Fruit fly (Drosophila melanogaster) whole organism, embryonic: ENCODE data around the gene CG18428.
A peak's percentile ranks its signal among the peaks of the same experiment; 100 is the strongest.

Source experiments
- Bdp1 ChIP-seq: fragments of 200-800 bp; sonication (Bioruptor generic); optimal IDR thresholded peaks from 3 replicates; lab custom pipeline; 2016; ENCODE audit warnings: missing biosample characterization, missing genetic modification characterization
- BtbVII ChIP-seq: fragments of 200-800 bp; sonication (Bioruptor generic); optimal IDR thresholded peaks from 3 replicates; lab custom pipeline; 2017; ENCODE audit warnings: missing biosample characterization, mild to moderate bottlenecking, missing genetic modification characterization
- Bteb2 ChIP-seq: fragments of 200-800 bp; sonication (Bioruptor generic); optimal IDR thresholded peaks from 2 replicates; lab custom pipeline; 2016; ENCODE audit warnings: missing biosample characterization, missing genetic modification characterization
- CG10267 ChIP-seq: fragments of 200-800 bp; sonication (Bioruptor generic); optimal IDR thresholded peaks from 2 replicates; lab custom pipeline; 2018; ENCODE audit warnings: missing biosample characterization, mild to moderate bottlenecking, missing genetic modification characterization, moderate library complexity
- CG12942 ChIP-seq: fragments of 200-800 bp; sonication (Bioruptor generic); optimal IDR thresholded peaks from 3 replicates; lab custom pipeline; 2016; ENCODE audit warnings: missing biosample characterization, missing genetic modification characterization
- CG13296 ChIP-seq: fragments of 200-800 bp; sonication (Bioruptor generic); optimal IDR thresholded peaks from 3 replicates; lab custom pipeline; 2018; ENCODE audit warnings: missing biosample characterization, mild to moderate bottlenecking, missing genetic modification characterization
- CG13424 ChIP-seq: fragments of 200-800 bp; sonication (Bioruptor generic); optimal IDR thresholded peaks from 2 replicates; lab custom pipeline; 2019; ENCODE audit warnings: missing biosample characterization, mild to moderate bottlenecking, missing genetic modification characterization, moderate library complexity
- CG15514 ChIP-seq: fragments of 200-800 bp; sonication (Bioruptor generic); optimal IDR thresholded peaks from 3 replicates; lab custom pipeline; 2017; ENCODE audit warnings: missing biosample characterization, missing genetic modification characterization, mild to moderate bottlenecking, moderate library complexity, missing genetic modification reagents
- CG15601 ChIP-seq: fragments of 200-800 bp; sonication (Bioruptor generic); optimal IDR thresholded peaks from 3 replicates; lab custom pipeline; 2019; ENCODE audit warnings: missing biosample characterization, mild to moderate bottlenecking, missing genetic modification characterization, moderate library complexity
- CG1602 ChIP-seq: fragments of 200-800 bp; sonication (Bioruptor generic); optimal IDR thresholded peaks from 3 replicates; lab custom pipeline; 2016; ENCODE audit warnings: missing biosample characterization, missing genetic modification characterization
- CG17385 ChIP-seq: fragments of 200-800 bp; sonication (Bioruptor generic); optimal IDR thresholded peaks from 3 replicates; lab custom pipeline; 2018; ENCODE audit warnings: missing biosample characterization, mild to moderate bottlenecking, missing genetic modification characterization
- CG18476 ChIP-seq: fragments of 200-800 bp; sonication (Bioruptor generic); optimal IDR thresholded peaks from 2 replicates; lab custom pipeline; 2016; ENCODE audit warnings: missing biosample characterization, mild to moderate bottlenecking, missing genetic modification characterization
- CG18599 ChIP-seq: fragments of 200-800 bp; sonication (Bioruptor generic); optimal IDR thresholded peaks from 3 replicates; lab custom pipeline; 2017; ENCODE audit warnings: missing biosample characterization, missing genetic modification characterization, mild to moderate bottlenecking, moderate library complexity, missing genetic modification reagents
- CG2678 ChIP-seq: fragments of 200-800 bp; sonication (Bioruptor generic); optimal IDR thresholded peaks from 3 replicates; lab custom pipeline; 2019; ENCODE audit warnings: missing biosample characterization, mild to moderate bottlenecking, missing genetic modification characterization, moderate library complexity
- CG2712 ChIP-seq: fragments of 200-800 bp; optimal IDR thresholded peaks from 3 replicates; lab custom pipeline; 2019; ENCODE audit warnings: missing biosample characterization, mild to moderate bottlenecking, missing genetic modification characterization, moderate library complexity
- CG3407 ChIP-seq: fragments of 200-800 bp; sonication (Bioruptor generic); optimal IDR thresholded peaks from 2 replicates; lab custom pipeline; 2018; ENCODE audit warnings: missing biosample characterization, mild to moderate bottlenecking, missing genetic modification characterization
- CG3995 ChIP-seq: fragments of 200-800 bp; sonication (Bioruptor generic); optimal IDR thresholded peaks from 3 replicates; lab custom pipeline; 2016; ENCODE audit warnings: missing biosample characterization, missing genetic modification characterization
- CG4328 ChIP-seq: fragments of 200-800 bp; sonication (Bioruptor generic); optimal IDR thresholded peaks from 3 replicates; lab custom pipeline; 2017; ENCODE audit warnings: missing biosample characterization, missing genetic modification reagents, missing genetic modification characterization
- CG6813 ChIP-seq: fragments of 200-800 bp; sonication (Bioruptor generic); optimal IDR thresholded peaks from 2 replicates; lab custom pipeline; 2017; ENCODE audit warnings: missing biosample characterization, missing genetic modification characterization, mild to moderate bottlenecking, moderate library complexity, missing genetic modification reagents
- CG7928 ChIP-seq: fragments of 200-800 bp; sonication (Bioruptor generic); optimal IDR thresholded peaks from 2 replicates; lab custom pipeline; 2017; ENCODE audit warnings: missing biosample characterization, mild to moderate bottlenecking, missing genetic modification characterization
- CG8290 ChIP-seq, 3 experiments: fragments of 200-800 bp; sonication (Bioruptor generic); optimal IDR thresholded peaks; 2 replicates each; lab custom pipeline; 2016 to 2019; ENCODE audit warnings: missing biosample characterization in 3 of 3, missing genetic modification characterization in 3 of 3, mild to moderate bottlenecking in 2 of 3, moderate library complexity in 1 of 3
- CoRest ChIP-seq: fragments of 200-800 bp; sonication (Bioruptor generic); optimal IDR thresholded peaks from 3 replicates; lab custom pipeline; 2018; ENCODE audit warnings: missing biosample characterization, mild to moderate bottlenecking, missing genetic modification characterization, moderate library complexity
- D19A ChIP-seq: fragments of 200-800 bp; optimal IDR thresholded peaks from 3 replicates; lab custom pipeline; 2019; ENCODE audit warnings: missing biosample characterization, mild to moderate bottlenecking, missing genetic modification characterization, moderate library complexity
- Fer3 ChIP-seq: fragments of 200-800 bp; sonication (Bioruptor generic); optimal IDR thresholded peaks from 2 replicates; lab custom pipeline; 2018; ENCODE audit warnings: missing biosample characterization, mild to moderate bottlenecking, missing genetic modification characterization, moderate library complexity
- Lim3 ChIP-seq: fragments of 200-800 bp; sonication (Bioruptor generic); IDR thresholded peaks from 2 replicates; pipeline ENCODE4 v1.3.6; 2022; ENCODE audit warnings: missing biosample characterization, missing genetic modification characterization
- MESR4 ChIP-seq: fragments of 200-800 bp; sonication (Bioruptor generic); optimal IDR thresholded peaks from 2 replicates; lab custom pipeline; 2018; ENCODE audit warnings: missing biosample characterization, mild to moderate bottlenecking, missing genetic modification characterization, moderate library complexity
- Max ChIP-seq: fragments of 200-800 bp; sonication (Bioruptor generic); optimal IDR thresholded peaks from 2 replicates; lab custom pipeline; 2016; ENCODE audit warnings: missing biosample characterization, mild to moderate bottlenecking, missing genetic modification characterization
- Side ChIP-seq: fragments of 200-800 bp; sonication (Bioruptor generic); optimal IDR thresholded peaks from 2 replicates; lab custom pipeline; 2016; ENCODE audit warnings: missing biosample characterization, missing genetic modification characterization
- Ssrp ChIP-seq: fragments of 200-800 bp; sonication (Bioruptor generic); optimal IDR thresholded peaks from 2 replicates; lab custom pipeline; 2018; ENCODE audit warnings: missing biosample characterization, mild to moderate bottlenecking, missing genetic modification characterization, moderate library complexity
- az2 ChIP-seq: fragments of 200-800 bp; sonication (Bioruptor generic); optimal IDR thresholded peaks from 3 replicates; lab custom pipeline; 2016; ENCODE audit warnings: missing biosample characterization, missing genetic modification characterization
- caup ChIP-seq: fragments of 200-800 bp; sonication (Bioruptor generic); optimal IDR thresholded peaks from 3 replicates; lab custom pipeline; 2017; ENCODE audit warnings: missing biosample characterization, mild to moderate bottlenecking, missing genetic modification characterization, moderate library complexity; ENCODE audit not compliant: severe bottlenecking
- chm ChIP-seq: fragments of 200-800 bp; sonication (Bioruptor generic); IDR thresholded peaks from 2 replicates; pipeline ENCODE4 v1.3.6; 2022; ENCODE audit warnings: missing biosample characterization, missing genetic modification characterization
- dpn ChIP-seq, 2 experiments: fragments of 200-800 bp; sonication (Bioruptor generic); optimal IDR thresholded peaks; 3 replicates each; lab custom pipeline; 2016; ENCODE audit warnings: missing biosample characterization in 2 of 2, missing genetic modification characterization in 2 of 2
- ewg ChIP-seq: fragments of 200-800 bp; sonication (Bioruptor generic); optimal IDR thresholded peaks from 3 replicates; lab custom pipeline; 2017; ENCODE audit warnings: mild to moderate bottlenecking, missing biosample characterization, missing genetic modification reagents, missing genetic modification characterization
- fd96Cb ChIP-seq: fragments of 200-800 bp; sonication (Bioruptor generic); optimal IDR thresholded peaks from 2 replicates; lab custom pipeline; 2018; ENCODE audit warnings: missing biosample characterization, mild to moderate bottlenecking, missing genetic modification characterization, moderate library complexity
- gcm ChIP-seq: fragments of 200-800 bp; sonication (Bioruptor generic); optimal IDR thresholded peaks from 2 replicates; lab custom pipeline; 2019; ENCODE audit warnings: missing biosample characterization, mild to moderate bottlenecking, missing genetic modification characterization, moderate library complexity
- gem ChIP-seq: fragments of 200-800 bp; sonication (Bioruptor generic); optimal IDR thresholded peaks from 2 replicates; lab custom pipeline; 2019; ENCODE audit warnings: missing biosample characterization, mild to moderate bottlenecking, missing genetic modification characterization, moderate library complexity
- lab ChIP-seq: fragments of 200-800 bp; sonication (Bioruptor generic); optimal IDR thresholded peaks from 3 replicates; lab custom pipeline; 2017; ENCODE audit warnings: missing biosample characterization, missing genetic modification characterization, mild to moderate bottlenecking, moderate library complexity, missing genetic modification reagents
- lbe ChIP-seq: fragments of 200-800 bp; sonication (Bioruptor generic); optimal IDR thresholded peaks from 2 replicates; lab custom pipeline; 2016; ENCODE audit warnings: missing biosample characterization, mild to moderate bottlenecking, missing genetic modification characterization
- odd ChIP-seq: fragments of 200-800 bp; sonication (Bioruptor generic); optimal IDR thresholded peaks from 2 replicates; lab custom pipeline; 2017; ENCODE audit warnings: missing biosample characterization, mild to moderate bottlenecking, missing genetic modification characterization
- pb ChIP-seq: fragments of 200-800 bp; sonication (Bioruptor generic); optimal IDR thresholded peaks from 3 replicates; lab custom pipeline; 2016; ENCODE audit warnings: missing biosample characterization, missing genetic modification characterization
- pho ChIP-seq: fragments of 200-800 bp; sonication (Bioruptor generic); optimal IDR thresholded peaks from 2 replicates; lab custom pipeline; 2016; ENCODE audit warnings: missing biosample characterization, missing genetic modification characterization
- phol ChIP-seq: fragments of 200-800 bp; sonication (Bioruptor generic); optimal IDR thresholded peaks from 3 replicates; lab custom pipeline; 2018; ENCODE audit warnings: missing biosample characterization, mild to moderate bottlenecking, missing genetic modification characterization, moderate library complexity
- sd ChIP-seq: fragments of 200-800 bp; sonication (Bioruptor generic); optimal IDR thresholded peaks from 3 replicates; lab custom pipeline; 2018; ENCODE audit warnings: missing biosample characterization, mild to moderate bottlenecking, missing genetic modification characterization, moderate library complexity
- tap ChIP-seq: fragments of 200-800 bp; optimal IDR thresholded peaks from 3 replicates; lab custom pipeline; 2019; ENCODE audit warnings: missing biosample characterization, mild to moderate bottlenecking, missing genetic modification characterization, moderate library complexity
- unpg ChIP-seq: fragments of 200-800 bp; sonication (Bioruptor generic); optimal IDR thresholded peaks from 3 replicates; lab custom pipeline; 2018; ENCODE audit warnings: missing biosample characterization, mild to moderate bottlenecking, missing genetic modification characterization, moderate library complexity
- wek ChIP-seq: fragments of 200-800 bp; sonication (Bioruptor generic); optimal IDR thresholded peaks from 3 replicates; lab custom pipeline; 2018; ENCODE audit warnings: missing biosample characterization, mild to moderate bottlenecking, missing genetic modification characterization, moderate library complexity
- zfh2 ChIP-seq: fragments of 200-800 bp; sonication (Bioruptor generic); optimal IDR thresholded peaks from 2 replicates; lab custom pipeline; 2016; ENCODE audit warnings: missing biosample characterization, missing genetic modification characterization

The CG18428 gene

DNA sequence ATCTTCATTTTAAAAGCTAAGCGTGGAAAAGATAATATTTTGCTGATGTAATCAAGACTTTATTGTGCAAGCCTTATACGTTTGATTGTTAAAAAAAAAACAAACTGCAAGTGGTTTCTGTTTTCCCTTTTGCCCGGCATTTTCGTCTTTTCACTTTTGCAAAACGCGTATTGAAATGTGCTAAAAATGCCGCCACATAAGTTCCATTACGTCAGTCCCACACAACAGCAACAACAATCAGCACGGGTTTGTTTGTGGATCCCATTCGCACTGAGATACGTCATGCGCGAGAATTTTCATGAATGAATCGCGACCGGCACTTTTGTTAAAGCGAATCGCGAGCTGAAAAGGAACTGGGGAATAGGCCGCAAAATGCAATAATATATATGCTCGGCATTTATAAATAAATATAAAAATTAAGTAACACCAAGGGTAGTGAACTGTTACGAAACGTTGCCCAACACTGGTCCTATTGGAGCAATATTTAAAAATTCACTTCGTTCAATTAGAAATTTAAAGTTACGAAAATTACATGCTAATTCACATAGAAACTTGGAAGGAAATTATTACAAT, 3.0 kb upstream of the CG18428 start (continued):
- TF ChIP-seq CG2678 (tag; lab: Kevin White, UChicago) (peak; percentile 46), CG12942 (GFP tag; lab: Kevin White, UChicago) (peak; percentile 29), tap (tag; lab: Kevin White, UChicago) (peak; percentile 47), Ssrp (tag; lab: Kevin White, UChicago) (peak; percentile 17), az2 (GFP tag; lab: Kevin White, UChicago) (peak; percentile 43), Max (peak; percentile 41), CG17385 (GFP tag; lab: Kevin White, UChicago) (peak; percentile 75), CG18476 (peak; percentile 64), CG8290 (GFP tag; optimal IDR thresholded peaks at IDR 0.05; lab: Kevin White, UChicago) (peak; percentile 48), CG8290 (tag; optimal IDR thresholded peaks at IDR 0.05; lab: Kevin White, UChicago) (peak; percentile 35 to 49), gcm (GFP tag; lab: Kevin White, UChicago) (peak; percentile 51), CG4328 (GFP tag; lab: Kevin White, UChicago) (peak; percentile 37), fd96Cb (tag; lab: Kevin White, UChicago) (peak; percentile 1), gem (peak; percentile 51), Fer3 (peak; percentile 52), chm (no peak), sd (peak; percentile 12), CG1602 (GFP tag; lab: Kevin White, UChicago) (peak; percentile 18), pho (GFP tag; lab: Kevin White, UChicago) (no peak), pb (no peak), phol (tag; lab: Kevin White, UChicago) (peak; percentile 21), Bdp1 (GFP tag; lab: Kevin White, UChicago) (peak; percentile 25), wek (peak; percentile 45), odd (GFP tag; lab: Kevin White, UChicago) (peak; percentile 6), caup (GFP tag; lab: Kevin White, UChicago) (peak; percentile 43), CG13424 (tag; lab: Kevin White, UChicago) (peak; percentile 50), CG18599 (GFP tag; lab: Kevin White, UChicago) (peak; percentile 76), MESR4 (GFP tag; lab: Kevin White, UChicago) (peak; percentile 36), zfh2 (GFP tag; lab: Kevin White, UChicago) (peak; percentile 24), dpn (GFP tag; optimal IDR thresholded peaks at IDR 0.05; lab: Kevin White, UChicago) (peak; percentile 42 to 59), CG3995 (GFP tag; lab: Kevin White, UChicago) (peak; percentile 56), lbe (peak; percentile 86), CoRest (tag; lab: Kevin White, UChicago) (peak; percentile 4), CG10267 (tag; lab: Kevin White, UChicago) (peak; percentile 92), CG2712 (tag; lab: Kevin White, UChicago) (peak; percentile 48), ewg (peak; percentile 84), Side (GFP tag; lab: Kevin White, UChicago) (peak; percentile 26), Lim3 (GFP tag; lab: Robert Waterston, UW) (no peak), CG7928 (peak; percentile 5), unpg (GFP tag; lab: Kevin White, UChicago) (peak; percentile 57), BtbVII (GFP tag; lab: Kevin White, UChicago) (peak; percentile 64), CG6813 (GFP tag; lab: Kevin White, UChicago) (peak; percentile 25), Bteb2 (GFP tag; lab: Kevin White, UChicago) (peak; percentile 45), D19A (tag; lab: Kevin White, UChicago) (peak; percentile 35), lab (GFP tag; lab: Kevin White, UChicago) (peak; percentile 80), CG15601 (tag; lab: Kevin White, UChicago) (no peak), CG13296 (GFP tag; lab: Kevin White, UChicago) (peak; percentile 46), CG15514 (GFP tag; lab: Kevin White, UChicago) (peak; percentile 57), CG3407 (no peak)
